Fruit fly (Drosophila melanogaster): ENCODE measurements around the gene TfIIA-S.
A peak's percentile ranks its signal among the peaks of the same experiment; 100 is the strongest.

The TfIIA-S gene

DNA sequence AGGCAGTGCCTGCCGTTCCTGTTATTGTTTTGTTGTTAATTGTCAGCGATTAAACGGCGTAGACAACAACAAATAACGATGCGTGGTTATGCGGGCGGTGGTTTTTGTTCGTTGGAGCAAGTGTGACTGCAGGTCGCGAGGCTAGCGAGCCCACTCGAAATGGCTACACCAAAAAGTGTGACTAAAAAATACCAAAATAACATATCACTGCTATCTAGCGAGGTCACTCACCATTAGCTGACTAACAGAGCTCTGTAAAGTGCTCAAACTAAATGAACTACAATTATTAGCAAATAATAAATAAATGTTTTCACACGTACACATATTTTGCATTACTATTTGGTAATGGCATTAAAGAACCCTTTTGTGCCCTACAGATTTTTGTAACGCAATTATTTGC lies 938 bp downstream of the TfIIA-S start, which contains the start of gene Pli:
Pli (minus strand) TSS at position 131 of the 400 bp plus-strand sequence.
- no peak for TF ChIP-seq CG8478 (optimal IDR thresholded peaks at IDR 0.05)
- peak; percentile 59 to 63 for TF ChIP-seq CTCF (optimal IDR thresholded peaks at IDR 0.05)

DNA sequence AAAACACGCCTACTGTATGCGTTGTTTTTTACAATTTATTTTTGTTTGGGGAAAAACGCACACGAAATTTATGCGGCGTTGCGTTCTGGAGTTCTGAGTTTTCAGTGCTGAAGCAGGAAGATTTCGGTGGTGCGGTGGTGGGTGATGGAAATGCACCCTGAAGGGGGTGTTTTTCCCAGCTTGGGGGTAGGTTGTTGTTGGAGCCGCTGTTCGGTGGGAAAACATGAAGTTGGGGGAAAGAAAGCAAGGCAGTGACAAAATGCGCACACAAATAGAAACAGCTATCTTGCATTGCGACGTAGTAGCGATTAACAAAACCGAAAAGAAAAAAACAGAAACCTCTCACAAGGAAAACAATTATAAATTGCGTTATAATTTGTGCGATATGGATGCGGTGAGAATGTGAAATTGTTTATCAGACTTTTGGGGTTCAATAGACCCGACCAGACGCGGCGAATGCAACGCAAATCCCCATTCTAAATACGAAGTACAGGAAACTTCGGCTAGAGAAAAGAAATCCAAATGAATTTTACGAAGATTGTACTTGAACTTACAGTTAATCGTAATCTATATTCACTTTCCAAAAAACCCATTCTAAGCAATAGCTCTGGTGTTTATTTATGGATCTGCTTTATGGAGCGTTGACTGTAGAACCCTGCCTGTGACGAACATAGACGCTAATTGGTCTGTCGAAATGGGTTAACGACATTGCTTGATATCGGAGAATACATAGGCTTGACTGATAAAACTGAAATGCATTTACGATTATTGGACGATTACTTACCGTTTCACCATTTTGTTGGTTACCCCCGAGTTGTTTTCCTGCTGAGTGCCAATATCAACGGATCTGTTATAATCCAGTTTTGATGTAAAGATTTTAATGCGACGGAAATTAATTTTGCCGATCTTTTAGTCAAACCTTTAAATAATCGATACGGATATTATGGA lies 2.3 kb downstream of the TfIIA-S start:
- no peak for TF ChIP-seq CTCF (optimal IDR thresholded peaks at IDR 0.05)
- no peak for TF ChIP-seq CG8478 (optimal IDR thresholded peaks at IDR 0.05)

DNA sequence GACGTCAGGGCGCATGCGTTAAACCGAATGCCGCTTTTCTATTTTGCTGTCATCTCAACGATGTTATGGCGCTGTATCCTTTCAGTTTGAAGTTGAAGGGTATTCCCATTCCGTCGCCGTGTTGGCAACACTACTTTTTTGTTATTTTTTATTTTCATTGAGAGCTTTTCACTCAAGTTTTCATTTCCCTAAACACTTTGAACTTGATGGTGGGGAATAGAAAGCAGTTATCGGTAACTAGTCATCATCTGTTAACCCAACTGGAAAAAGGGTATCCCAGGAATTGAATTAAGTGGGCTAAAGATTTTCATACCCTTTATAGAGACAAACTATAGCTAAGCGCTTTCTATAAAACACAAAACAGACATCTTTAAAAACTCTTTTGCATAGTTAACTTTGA lies 3.3 kb downstream of the TfIIA-S start:
- TF ChIP-seq CG8478 (optimal IDR thresholded peaks at IDR 0.05) (no peak), CTCF (optimal IDR thresholded peaks at IDR 0.05) (no peak)

DNA sequence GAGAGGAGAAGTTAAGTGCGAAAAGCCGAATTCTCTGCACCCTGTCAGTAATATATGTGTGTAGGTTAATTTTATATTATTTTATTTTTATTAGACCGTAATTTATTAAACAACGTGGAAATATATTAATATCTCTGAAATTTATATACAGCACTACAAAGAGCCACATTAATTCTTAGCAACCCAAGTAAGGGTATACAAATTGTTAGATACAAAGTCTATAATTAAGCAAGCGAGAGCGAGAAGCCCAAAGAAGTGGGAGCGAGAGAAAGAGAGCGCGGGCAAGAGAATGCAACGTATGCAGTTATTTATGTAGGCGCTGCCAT lies 3.8 kb downstream of the TfIIA-S start:
- TF ChIP-seq CTCF (optimal IDR thresholded peaks at IDR 0.05) (no peak), CG8478 (optimal IDR thresholded peaks at IDR 0.05) (no peak)

DNA sequence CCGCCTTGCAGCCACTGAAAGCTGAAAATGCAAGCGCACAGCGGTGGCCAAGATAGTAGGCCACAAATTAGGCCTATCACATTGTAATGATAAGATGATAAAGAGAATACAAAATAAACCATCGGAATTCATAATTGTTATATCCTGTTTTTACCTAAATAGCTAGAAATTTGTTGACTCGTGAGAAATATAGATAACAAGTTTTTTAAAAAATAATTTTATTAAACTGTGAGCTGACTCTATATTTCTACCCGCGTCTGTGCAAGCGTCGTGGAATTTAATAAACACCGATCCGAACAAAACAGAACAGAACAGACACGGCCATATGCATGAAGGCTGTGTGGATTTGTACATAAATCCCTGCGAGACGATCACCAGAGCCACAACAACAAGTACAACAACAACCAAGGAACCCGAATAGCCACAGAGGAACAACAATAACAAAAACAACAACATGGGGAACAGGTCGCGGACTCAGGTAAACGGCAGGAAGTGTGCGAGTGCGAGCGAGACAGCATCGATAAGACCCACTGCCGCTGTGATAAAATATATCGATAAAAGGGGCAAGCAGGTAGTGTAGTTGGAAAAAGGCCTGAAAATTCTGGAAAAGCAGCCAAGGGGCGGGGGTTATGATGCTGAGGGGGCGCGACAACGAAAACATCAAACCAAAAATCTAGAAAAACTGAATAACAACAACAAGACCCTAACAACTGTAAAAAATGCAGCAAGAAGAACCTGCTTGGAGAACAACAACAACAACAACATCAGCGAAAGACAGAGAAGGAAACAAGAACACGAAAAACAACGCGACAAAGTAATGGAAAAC lies 4.4 kb downstream of the TfIIA-S start:
- no peak for TF ChIP-seq CTCF (optimal IDR thresholded peaks at IDR 0.05)
- no peak for TF ChIP-seq CG8478 (optimal IDR thresholded peaks at IDR 0.05)

DNA sequence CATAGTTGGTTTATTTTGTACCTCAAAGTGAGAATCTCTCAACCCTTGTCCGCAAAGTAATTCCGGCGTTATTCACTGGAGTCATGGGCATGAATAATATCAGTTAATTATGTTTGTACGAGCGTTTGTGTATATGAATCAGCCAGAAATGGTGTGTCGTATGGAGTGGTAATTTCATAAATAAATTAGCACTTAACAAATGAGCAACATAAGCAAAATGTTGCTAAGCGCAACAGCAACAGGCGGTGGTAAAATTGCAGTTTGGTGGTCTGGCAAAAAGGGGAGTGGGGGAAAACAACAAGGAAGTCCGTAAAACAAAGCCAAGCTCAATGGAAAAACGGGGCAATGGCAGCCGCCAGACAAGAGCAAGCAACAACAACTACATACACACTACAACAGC lies 5.2 kb downstream of the TfIIA-S start:
- TF ChIP-seq CTCF (optimal IDR thresholded peaks at IDR 0.05) (no peak), CG8478 (optimal IDR thresholded peaks at IDR 0.05) (no peak)

DNA sequence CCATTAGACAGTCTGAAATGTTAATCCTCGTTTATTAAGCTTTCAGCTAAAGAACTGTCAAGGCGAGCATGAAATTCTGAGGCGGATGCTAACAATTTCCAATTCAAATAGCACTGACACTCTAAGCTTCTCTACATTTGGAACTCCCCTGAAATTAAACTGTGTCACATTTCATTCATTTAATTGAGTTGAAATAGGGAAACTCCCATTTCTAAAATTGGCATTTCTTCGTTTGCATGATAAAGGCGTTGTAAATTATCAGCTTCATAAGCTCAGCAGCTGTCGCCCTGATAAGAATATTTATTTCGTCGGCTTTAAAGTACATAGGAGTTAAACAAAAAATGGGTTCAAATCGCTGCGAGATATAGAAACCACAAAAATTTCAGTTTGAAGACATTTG lies 5.7 kb downstream of the TfIIA-S start:
- no peak for TF ChIP-seq CTCF (optimal IDR thresholded peaks at IDR 0.05)
- TF ChIP-seq CG8478 (optimal IDR thresholded peaks at IDR 0.05) = no peak

DNA sequence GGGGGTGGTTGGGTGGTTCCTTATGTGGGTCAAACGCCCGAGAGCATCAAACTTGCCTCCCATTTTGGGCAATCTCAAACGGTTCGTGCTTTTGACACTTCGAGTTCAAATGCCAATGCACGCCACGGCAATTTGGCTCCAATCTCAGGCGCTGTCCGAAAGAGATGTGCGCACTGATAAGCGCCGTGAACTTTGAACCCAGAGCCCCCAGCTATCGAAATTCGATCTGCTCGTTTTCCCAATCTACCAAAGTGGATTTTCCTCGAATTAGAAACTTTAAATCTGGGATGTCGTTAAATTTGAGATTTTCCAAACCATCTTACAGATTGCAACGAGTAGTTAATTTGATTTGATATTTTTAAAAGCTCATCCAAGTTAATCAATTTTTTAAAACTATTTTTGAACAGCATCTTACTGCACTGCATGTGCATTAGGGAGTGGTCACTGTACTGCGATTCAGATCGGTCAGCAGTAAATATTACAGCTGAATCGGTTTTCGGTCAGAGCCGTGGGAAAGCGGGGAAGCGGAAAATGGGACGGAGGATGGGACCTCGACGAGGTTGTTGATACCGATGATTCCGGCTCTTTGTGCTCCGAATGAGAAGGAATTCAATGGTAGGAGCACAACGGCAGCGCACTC lies 6.7 kb downstream of the TfIIA-S start:
- TF ChIP-seq CTCF (optimal IDR thresholded peaks at IDR 0.05) (no peak), CG8478 (optimal IDR thresholded peaks at IDR 0.05) (no peak)

DNA sequence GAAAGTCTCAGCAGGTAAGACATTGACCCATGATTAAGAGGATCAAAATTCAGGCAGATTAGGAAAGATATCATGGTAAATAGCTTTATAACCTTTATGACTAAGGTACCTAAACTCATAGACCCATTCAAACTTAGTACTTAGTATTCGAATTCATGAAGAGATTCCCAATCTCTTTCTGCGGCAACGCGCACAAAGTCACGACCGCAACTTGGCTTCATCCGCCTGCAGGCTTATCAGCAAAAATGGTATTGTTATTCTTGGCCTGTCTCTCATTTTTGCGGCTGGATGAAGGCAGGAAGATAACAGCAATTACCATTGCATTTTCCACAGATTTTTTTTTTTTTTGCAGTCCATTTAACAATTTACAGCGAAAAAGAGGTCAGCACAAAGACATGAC lies 10.6 kb downstream of the TfIIA-S start:
- TF ChIP-seq CG8478 (optimal IDR thresholded peaks at IDR 0.05) (no peak), CTCF (optimal IDR thresholded peaks at IDR 0.05) (no peak)

DNA sequence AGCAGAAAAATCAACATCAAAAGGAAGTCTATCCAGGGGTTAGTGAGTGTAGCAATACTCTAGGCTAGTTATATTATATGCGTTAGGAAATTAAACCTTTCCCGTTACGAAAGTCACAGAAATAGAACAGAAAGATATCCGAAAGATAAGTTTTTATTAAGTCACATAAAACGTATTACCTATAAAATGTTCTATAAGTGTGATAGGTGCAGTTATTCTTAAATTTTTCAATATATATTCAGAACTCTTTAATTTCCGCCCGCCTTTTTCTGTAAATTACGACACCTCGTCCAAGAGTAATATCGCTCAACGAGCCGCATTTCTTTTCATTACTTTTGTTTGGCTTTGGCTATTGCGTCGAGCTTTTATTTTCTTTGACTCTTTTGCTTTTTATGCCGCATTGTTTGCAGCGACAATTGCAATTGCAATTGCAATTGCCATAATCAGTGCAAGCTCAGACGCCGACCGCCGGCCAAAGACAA lies 12.5 kb downstream of the TfIIA-S start:
- no peak for TF ChIP-seq CTCF (optimal IDR thresholded peaks at IDR 0.05)
- no peak for TF ChIP-seq CG8478 (optimal IDR thresholded peaks at IDR 0.05)

DNA sequence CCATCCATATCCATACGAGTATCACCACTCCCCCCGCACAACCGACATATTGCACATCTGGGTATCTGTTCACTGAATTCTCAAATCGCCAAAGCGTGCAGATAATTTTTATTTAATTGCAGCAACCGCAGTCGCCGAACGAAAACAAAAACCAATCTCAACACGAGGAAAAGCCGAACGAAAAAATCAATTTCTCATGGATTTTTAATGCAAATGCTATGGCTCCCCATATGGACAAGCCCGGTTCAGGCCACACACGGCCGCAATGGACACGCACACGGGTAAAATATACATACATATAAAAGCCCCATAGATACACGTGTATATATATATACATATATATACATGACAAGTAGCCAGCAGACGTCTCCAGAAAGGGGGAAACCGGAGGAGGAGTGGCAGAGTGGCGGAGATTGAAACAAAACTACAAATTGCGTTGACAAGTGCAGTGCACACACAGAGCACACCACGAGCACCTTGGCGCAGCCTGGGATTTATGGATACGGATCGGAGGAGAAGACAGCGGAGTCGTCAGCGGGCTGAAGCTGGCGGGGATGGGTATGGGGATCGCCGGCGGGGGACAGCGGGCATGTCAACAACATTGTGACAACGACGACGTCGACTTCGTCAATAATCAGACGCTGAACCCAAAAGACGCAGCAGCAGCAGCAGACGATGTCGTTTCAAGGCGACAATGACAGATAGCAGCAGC lies 13.1 kb downstream of the TfIIA-S start:
- TF ChIP-seq CG8478 (optimal IDR thresholded peaks at IDR 0.05) (no peak), CTCF (optimal IDR thresholded peaks at IDR 0.05) (no peak)

DNA sequence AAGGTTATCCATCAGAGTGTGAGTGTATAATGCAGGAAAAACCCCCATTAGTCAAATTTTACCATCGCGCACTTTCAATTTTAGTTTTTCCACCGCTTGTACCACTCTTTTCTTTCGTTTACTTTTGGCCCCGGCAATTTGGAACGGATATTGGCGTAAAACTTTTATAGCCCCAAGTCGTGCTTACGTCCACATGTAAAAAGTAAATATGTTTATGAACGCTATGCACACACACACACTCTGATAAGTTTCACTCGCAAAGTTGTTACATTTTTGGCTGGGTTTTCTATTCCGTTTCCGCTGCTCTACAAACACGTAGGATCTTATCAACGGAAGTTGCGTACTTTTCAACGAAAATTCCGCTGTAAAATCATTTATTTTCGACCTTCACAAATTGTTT lies 14.2 kb downstream of the TfIIA-S start:
- TF ChIP-seq CG8478 (optimal IDR thresholded peaks at IDR 0.05) (no peak), CTCF (optimal IDR thresholded peaks at IDR 0.05) (no peak)

DNA sequence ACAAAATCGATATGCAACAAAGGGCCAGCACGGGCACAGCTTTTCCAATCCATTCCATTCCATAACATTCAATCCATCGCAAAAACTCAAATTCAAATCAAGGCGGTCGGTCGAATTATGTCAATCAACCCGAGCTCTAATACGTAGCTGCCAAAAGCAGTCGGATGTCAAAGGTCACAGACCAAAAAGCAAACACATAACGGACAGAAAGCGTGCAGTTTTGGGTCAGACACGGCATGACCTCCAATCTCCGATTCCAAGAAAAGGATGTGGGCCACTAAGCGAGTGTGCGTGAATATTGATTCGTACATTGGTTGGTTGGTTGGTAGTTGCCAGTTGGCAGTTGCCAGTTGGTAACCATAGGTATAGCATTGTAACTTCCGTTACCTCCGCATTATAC lies 16.1 kb downstream of the TfIIA-S start:
- TF ChIP-seq CG8478 (optimal IDR thresholded peaks at IDR 0.05) (no peak), CTCF (optimal IDR thresholded peaks at IDR 0.05) (no peak)

DNA sequence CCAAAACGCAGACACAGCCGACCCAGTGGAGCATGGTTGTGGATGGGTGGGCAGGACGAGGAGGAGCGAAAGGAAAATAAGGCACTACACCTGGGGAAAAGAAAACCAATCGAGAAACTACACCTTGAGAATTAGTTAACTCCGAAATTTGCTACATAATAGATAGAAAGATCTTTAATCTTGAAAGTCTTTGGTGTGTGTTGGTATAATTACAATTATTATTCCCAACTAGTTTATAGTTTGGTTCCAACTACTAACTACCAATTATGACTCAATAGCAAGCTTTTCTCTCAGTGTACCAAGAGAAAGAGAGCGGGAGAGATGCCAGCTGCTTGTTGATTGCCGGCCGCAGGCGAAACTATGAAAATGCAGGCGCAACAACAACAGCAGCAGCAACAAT lies 16.7 kb downstream of the TfIIA-S start:
- TF ChIP-seq CG8478 (optimal IDR thresholded peaks at IDR 0.05) (no peak), CTCF (optimal IDR thresholded peaks at IDR 0.05) (no peak)

Data from S2 (cell line).